Worm (Caenorhabditis elegans): Measurements from ENCODE around the gene immp-2.
A peak's percentile ranks its signal among the peaks of the same experiment; 100 is the strongest.

immp-2 gene

ce11 chrIV:1012447-1012846, 6.8 kb upstream of the immp-2 start, which contains the start of gene rbm-39 (continued):
- TF ChIP-seq mel-28 (tag; optimal IDR thresholded peaks at IDR 0.05; ENCODE audit: borderline replicate concordance), result no peak
- TF ChIP-seq ztf-6 (GFP tag; IDR thresholded peaks at IDR 0.05), result no peak
- TF ChIP-seq lsy-27 (tag; optimal IDR thresholded peaks at IDR 0.05; ENCODE audit: borderline replicate concordance, insufficient read depth), result no peak
- TF ChIP-seq lsl-1 (GFP tag; optimal IDR thresholded peaks at IDR 0.05), result peak; percentile 78
- no peak for TF ChIP-seq rec-8 (tag; optimal IDR thresholded peaks at IDR 0.05)
- TF ChIP-seq hsf-1 (GFP tag; IDR thresholded peaks at IDR 0.05), result peak; percentile 33; the same call in 1 of the 2 replicates
- no peak for TF ChIP-seq lin-26 (GFP tag; IDR thresholded peaks at IDR 0.05)
- TF ChIP-seq T07F8.4 (tag; optimal IDR thresholded peaks at IDR 0.05), result no peak
- peak; percentile 80 for TF ChIP-seq madf-6 (GFP tag; IDR thresholded peaks at IDR 0.05)
- no peak for TF ChIP-seq hmg-20 (GFP tag; IDR thresholded peaks at IDR 0.05)
- no peak for TF ChIP-seq unc-62 (GFP tag; optimal IDR thresholded peaks at IDR 0.05)
- TF ChIP-seq D2030.7 (GFP tag; IDR thresholded peaks at IDR 0.05), result peak; percentile 79
- no peak for TF ChIP-seq nhr-80 (tag; optimal IDR thresholded peaks at IDR 0.05)
- TF ChIP-seq chd-7 (tag; optimal IDR thresholded peaks at IDR 0.05), result no peak
- TF ChIP-seq C06A6.2 (GFP tag; conservative IDR thresholded peaks at IDR 0.05), result 0 out of 2 replicates have a peak, but pooled peaks have one; percentile 29
- no peak for TF ChIP-seq F52B5.7 (tag; optimal IDR thresholded peaks at IDR 0.05)
- no peak for TF ChIP-seq nfya-2 (GFP tag; IDR thresholded peaks at IDR 0.05)
- no peak for TF ChIP-seq egl-44 (GFP tag; IDR thresholded peaks at IDR 0.05)
- TF ChIP-seq hrde-1 (tag; optimal IDR thresholded peaks at IDR 0.05; ENCODE audit: borderline replicate concordance), result peak; percentile 22
- TF ChIP-seq nhr-90 (tag; optimal IDR thresholded peaks at IDR 0.05), result no peak
- peak; percentile 46; the same call in 1 of the 2 replicates for TF ChIP-seq Y53F4B.3 (GFP tag; IDR thresholded peaks at IDR 0.05)
- TF ChIP-seq snpc-3.4 (tag; optimal IDR thresholded peaks at IDR 0.05), result peak; percentile 77
- TF ChIP-seq ceh-40 (GFP tag; IDR thresholded peaks at IDR 0.05), result no peak
- no peak for TF ChIP-seq die-1 (tag; optimal IDR thresholded peaks at IDR 0.05)
- TF ChIP-seq T26A5.8 (tag; optimal IDR thresholded peaks at IDR 0.05), result no peak
- no peak for TF ChIP-seq egl-18 (GFP tag; IDR thresholded peaks at IDR 0.05)
- peak; percentile 85 for TF ChIP-seq B0336.3 (GFP tag; IDR thresholded peaks at IDR 0.05)
- TF ChIP-seq B0035.1 (tag; optimal IDR thresholded peaks at IDR 0.05), result no peak
- TF ChIP-seq ztf-28 (GFP tag; IDR thresholded peaks at IDR 0.05), result peak; percentile 69; the same call in 1 of the 2 replicates
- no peak for TF ChIP-seq ceh-79 (tag; optimal IDR thresholded peaks at IDR 0.05)
- peak; percentile 64; the same call in 1 of the 2 replicates for TF ChIP-seq cebp-1 (GFP tag; IDR thresholded peaks at IDR 0.05)
- peak; percentile 92 for TF ChIP-seq cebp-1 (tag; optimal IDR thresholded peaks at IDR 0.05)
- no peak for TF ChIP-seq atf-7 (tag; optimal IDR thresholded peaks at IDR 0.05)
- no peak; the same call in 1 of the 2 replicates for TF ChIP-seq Y53G8AR.9 (GFP tag; conservative IDR thresholded peaks at IDR 0.05)
- peak; percentile 76 for TF ChIP-seq lin-54 (GFP tag; optimal IDR thresholded peaks at IDR 0.05)
- TF ChIP-seq ztf-18 (tag; optimal IDR thresholded peaks at IDR 0.05), result no peak
- 0 out of 2 replicates have a peak, but pooled peaks have one; percentile 49 for TF ChIP-seq K11D2.4 (GFP tag; IDR thresholded peaks at IDR 0.05)
- TF ChIP-seq sdz-38 (tag; optimal IDR thresholded peaks at IDR 0.05), result no peak
- peak; percentile 75 for TF ChIP-seq K12H6.12 (tag; optimal IDR thresholded peaks at IDR 0.05)
- peak; percentile 6 for TF ChIP-seq unc-130 (GFP tag; optimal IDR thresholded peaks at IDR 0.05)
- no peak for TF ChIP-seq snpc-4 (GFP tag; optimal IDR thresholded peaks at IDR 0.05)
- TF ChIP-seq snpc-4 (tag; optimal IDR thresholded peaks at IDR 0.05), result peak; percentile 58 to 69 (median 62)
- peak; percentile 88 for TF ChIP-seq dox-1 (GFP tag; IDR thresholded peaks at IDR 0.05)
- peak; percentile 69; the same call in 1 of the 2 replicates for TF ChIP-seq lir-1 (GFP tag; conservative IDR thresholded peaks at IDR 0.05)
- TF ChIP-seq F10E7.11 (tag; optimal IDR thresholded peaks at IDR 0.05), result no peak
- TF ChIP-seq bed-2 (GFP tag; IDR thresholded peaks at IDR 0.05), result no peak
- TF ChIP-seq Y56A3A.18 (GFP tag; IDR thresholded peaks at IDR 0.05), result no peak
- peak; percentile 71 for TF ChIP-seq ceh-100 (GFP tag; IDR thresholded peaks at IDR 0.05)
- TF ChIP-seq akir-1 (GFP tag; optimal IDR thresholded peaks at IDR 0.05), result no peak
